Fruit fly (Drosophila melanogaster) whole organism, embryonic: Measurements from ENCODE around the gene CG7728.
A peak's percentile ranks its signal among the peaks of the same experiment; 100 is the strongest.

Experiments
- BtbVII ChIP-seq: fragments of 200-800 bp; sonication (Bioruptor generic); optimal IDR thresholded peaks from 3 replicates; lab custom pipeline; 2017; ENCODE audit warnings: missing biosample characterization, mild to moderate bottlenecking, missing genetic modification characterization
- CG11456 ChIP-seq: fragments of 200-800 bp; sonication (Bioruptor generic); IDR thresholded peaks from 3 replicates; pipeline ENCODE4 v1.3.6; 2022; ENCODE audit warnings: missing biosample characterization, missing genetic modification characterization
- CG12071 ChIP-seq: fragments of 200-800 bp; sonication (Bioruptor generic); optimal IDR thresholded peaks from 3 replicates; lab custom pipeline; 2018; ENCODE audit warnings: missing biosample characterization, mild to moderate bottlenecking, missing genetic modification characterization
- CG16813 ChIP-seq: fragments of 200-800 bp; sonication (Bioruptor generic); IDR thresholded peaks from 3 replicates; pipeline ENCODE4 v1.3.6; 2022; ENCODE audit warnings: missing biosample characterization, missing genetic modification characterization; ENCODE audit not compliant: partially characterized antibody
- CG18619 ChIP-seq: fragments of 200-800 bp; sonication (Bioruptor generic); optimal IDR thresholded peaks from 3 replicates; lab custom pipeline; 2017; ENCODE audit warnings: missing biosample characterization, mild to moderate bottlenecking, missing genetic modification characterization
- CG2889 ChIP-seq: fragments of 200-800 bp; sonication (Bioruptor generic); IDR thresholded peaks from 3 replicates; pipeline ENCODE4 v1.3.6; 2022; ENCODE audit warnings: missing biosample characterization, missing genetic modification characterization
- CG30403 ChIP-seq: fragments of 200-800 bp; sonication (Bioruptor generic); optimal IDR thresholded peaks from 3 replicates; lab custom pipeline; 2016; ENCODE audit warnings: missing biosample characterization, missing genetic modification characterization
- CG31441 ChIP-seq: fragments of 200-800 bp; sonication (Bioruptor generic); IDR thresholded peaks from 2 replicates; pipeline ENCODE4 v1.3.6; 2022; ENCODE audit warnings: missing biosample characterization, missing genetic modification characterization
- CG3995 ChIP-seq: fragments of 200-800 bp; sonication (Bioruptor generic); optimal IDR thresholded peaks from 3 replicates; lab custom pipeline; 2016; ENCODE audit warnings: missing biosample characterization, missing genetic modification characterization
- CG42726 ChIP-seq: fragments of 200-800 bp; sonication (Bioruptor generic); IDR thresholded peaks from 2 replicates; pipeline ENCODE4 v1.3.6; 2022; ENCODE audit warnings: missing biosample characterization, missing genetic modification characterization; ENCODE audit not compliant: partially characterized antibody
- CG4854 ChIP-seq: fragments of 200-800 bp; sonication (Bioruptor generic); optimal IDR thresholded peaks from 2 replicates; lab custom pipeline; 2016; ENCODE audit warnings: missing biosample characterization, missing genetic modification characterization, inconsistent platforms
- CG5180 ChIP-seq: fragments of 200-800 bp; sonication (Bioruptor generic); optimal IDR thresholded peaks from 3 replicates; lab custom pipeline; 2017; ENCODE audit warnings: missing biosample characterization, missing genetic modification characterization, mild to moderate bottlenecking, moderate library complexity, missing genetic modification reagents
- CG7372 ChIP-seq: fragments of 200-800 bp; sonication (Bioruptor generic); IDR thresholded peaks from 2 replicates; pipeline ENCODE4 v1.3.6; 2022; ENCODE audit warnings: missing biosample characterization, missing genetic modification characterization
- CG8089 ChIP-seq: fragments of 200-800 bp; sonication (Bioruptor generic); optimal IDR thresholded peaks from 3 replicates; lab custom pipeline; 2016; ENCODE audit warnings: missing biosample characterization, missing genetic modification characterization
- CG8478 ChIP-seq: fragments of >200 bp; optimal IDR thresholded peaks from 2 replicates; lab custom pipeline; 2018
- Chrac-16 ChIP-seq: fragments of 200-800 bp; sonication (Bioruptor generic); optimal IDR thresholded peaks from 3 replicates; lab custom pipeline; 2016; ENCODE audit warnings: missing biosample characterization, missing genetic modification characterization
- E2f1 ChIP-seq: fragments of 200-800 bp; sonication (Bioruptor generic); IDR thresholded peaks from 2 replicates; pipeline ENCODE4 v1.3.6; 2022; ENCODE audit warnings: missing biosample characterization, missing genetic modification characterization
- Ets97D ChIP-seq: fragments of 200-800 bp; sonication (Bioruptor generic); optimal IDR thresholded peaks from 3 replicates; lab custom pipeline; 2016; ENCODE audit warnings: missing biosample characterization, missing genetic modification characterization
- Gsc ChIP-seq: fragments of 200-800 bp; sonication (Bioruptor generic); IDR thresholded peaks from 2 replicates; pipeline ENCODE4 v1.3.6; 2022; ENCODE audit warnings: missing biosample characterization, missing genetic modification characterization
- HLH54F ChIP-seq: fragments of 200-800 bp; sonication (Bioruptor generic); optimal IDR thresholded peaks from 3 replicates; lab custom pipeline; 2016; ENCODE audit warnings: missing biosample characterization, missing genetic modification characterization
- Hand ChIP-seq: fragments of 200-800 bp; sonication (Bioruptor generic); optimal IDR thresholded peaks from 2 replicates; lab custom pipeline; 2017; ENCODE audit warnings: mild to moderate bottlenecking, missing biosample characterization, missing genetic modification reagents, missing genetic modification characterization
- Hmx ChIP-seq: fragments of 200-800 bp; sonication (Bioruptor generic); optimal IDR thresholded peaks from 2 replicates; lab custom pipeline; 2016; ENCODE audit warnings: missing biosample characterization, missing genetic modification characterization
- Lpt ChIP-seq: fragments of >200 bp; optimal IDR thresholded peaks from 2 replicates; lab custom pipeline; 2018; ENCODE audit warnings: missing biosample characterization, missing genetic modification characterization
- Meics ChIP-seq: fragments of 200-800 bp; sonication (Bioruptor generic); optimal IDR thresholded peaks from 2 replicates; lab custom pipeline; 2017; ENCODE audit warnings: missing biosample characterization, mild to moderate bottlenecking, missing genetic modification characterization
- Mes4 ChIP-seq: fragments of 200-800 bp; sonication (Bioruptor generic); optimal IDR thresholded peaks from 2 replicates; lab custom pipeline; 2016; ENCODE audit warnings: missing biosample characterization, missing genetic modification characterization
- Sox100B ChIP-seq: fragments of 200-800 bp; sonication (Bioruptor generic); optimal IDR thresholded peaks from 3 replicates; lab custom pipeline; 2018; ENCODE audit warnings: missing biosample characterization, mild to moderate bottlenecking, missing genetic modification characterization
- ap ChIP-seq: fragments of 200-800 bp; sonication (Bioruptor generic); IDR thresholded peaks from 2 replicates; pipeline ENCODE4 v1.3.6; 2022; ENCODE audit warnings: missing biosample characterization, missing genetic modification characterization
- ash1 ChIP-seq: fragments of 200-800 bp; sonication (Bioruptor generic); optimal IDR thresholded peaks from 2 replicates; lab custom pipeline; 2018; ENCODE audit warnings: missing biosample characterization, mild to moderate bottlenecking, missing genetic modification characterization
- cato ChIP-seq: fragments of 200-800 bp; sonication (Bioruptor generic); optimal IDR thresholded peaks from 2 replicates; lab custom pipeline; 2016; ENCODE audit warnings: missing biosample characterization, missing genetic modification characterization, borderline replicate concordance
- cwo ChIP-seq: fragments of 200-800 bp; sonication (Bioruptor generic); optimal IDR thresholded peaks from 3 replicates; lab custom pipeline; 2017; ENCODE audit warnings: missing biosample characterization, missing genetic modification characterization, mild to moderate bottlenecking, moderate library complexity, missing genetic modification reagents
- dysf ChIP-seq: fragments of 200-800 bp; sonication (Bioruptor generic); IDR thresholded peaks from 3 replicates; pipeline ENCODE4 v1.3.6; 2022; ENCODE audit warnings: missing biosample characterization, missing genetic modification characterization
- eyg ChIP-seq: fragments of 200-800 bp; sonication (Bioruptor generic); optimal IDR thresholded peaks from 3 replicates; lab custom pipeline; 2016; ENCODE audit warnings: missing biosample characterization, missing genetic modification characterization
- grau ChIP-seq: fragments of 200-800 bp; optimal IDR thresholded peaks from 3 replicates; lab custom pipeline; 2019; ENCODE audit warnings: missing biosample characterization, mild to moderate bottlenecking, missing genetic modification characterization, moderate library complexity
- h ChIP-seq: fragments of >200 bp; optimal IDR thresholded peaks from 2 replicates; lab custom pipeline; 2017
- hkb ChIP-seq, 2 experiments: fragments of 200-800 bp in 1 of 2; fragments of >200 bp in 1 of 2; sonication (Bioruptor generic) in 1 of 2; IDR thresholded peaks in 1 of 2; optimal IDR thresholded peaks in 1 of 2; 2 replicates each; pipeline versions ENCODE4 v1.3.6 to Lab custom; 2017 to 2022; ENCODE audit warnings: missing biosample characterization in 1 of 2, missing genetic modification characterization in 1 of 2
- jing ChIP-seq: fragments of 200-800 bp; sonication (Bioruptor generic); optimal IDR thresholded peaks from 2 replicates; lab custom pipeline; 2018; ENCODE audit warnings: missing biosample characterization, mild to moderate bottlenecking, missing genetic modification characterization
- lbe ChIP-seq: fragments of 200-800 bp; sonication (Bioruptor generic); optimal IDR thresholded peaks from 2 replicates; lab custom pipeline; 2016; ENCODE audit warnings: missing biosample characterization, mild to moderate bottlenecking, missing genetic modification characterization
- lov ChIP-seq, 2 experiments: fragments of 200-800 bp in 1 of 2; fragments of >200 bp in 1 of 2; sonication (Bioruptor generic) in 1 of 2; IDR thresholded peaks in 1 of 2; optimal IDR thresholded peaks in 1 of 2; 2 replicates in 1 of 2; 3 replicates in 1 of 2; pipeline versions ENCODE4 v1.3.6 to Lab custom; 2017 to 2022; ENCODE audit warnings: missing biosample characterization in 1 of 2, missing genetic modification characterization in 1 of 2
- maf-S ChIP-seq: fragments of 200-800 bp; sonication (Bioruptor generic); optimal IDR thresholded peaks from 2 replicates; lab custom pipeline; 2016; ENCODE audit warnings: missing biosample characterization, missing genetic modification characterization
- peb ChIP-seq: fragments of 200-800 bp; sonication (Bioruptor generic); IDR thresholded peaks from 2 replicates; pipeline ENCODE4 v1.3.6; 2022; ENCODE audit warnings: missing biosample characterization, missing genetic modification characterization
- ro ChIP-seq: fragments of 200-800 bp; sonication (Bioruptor generic); IDR thresholded peaks from 2 replicates; pipeline ENCODE4 v1.3.6; 2022; ENCODE audit warnings: missing biosample characterization, missing genetic modification characterization
- salm ChIP-seq: fragments of 200-800 bp; sonication (Bioruptor generic); optimal IDR thresholded peaks from 2 replicates; lab custom pipeline; 2018; ENCODE audit warnings: missing biosample characterization, mild to moderate bottlenecking, missing genetic modification characterization
- sisA ChIP-seq: fragments of 200-800 bp; sonication (Bioruptor generic); IDR thresholded peaks from 2 replicates; pipeline ENCODE4 v1.3.6; 2022; ENCODE audit warnings: missing biosample characterization, missing genetic modification characterization
- unc-4 ChIP-seq: fragments of 200-800 bp; sonication (Bioruptor generic); IDR thresholded peaks from 2 replicates; pipeline ENCODE4 v1.3.6; 2022; ENCODE audit warnings: missing biosample characterization, missing genetic modification characterization; ENCODE audit not compliant: partially characterized antibody
- usp ChIP-seq: fragments of >200 bp; optimal IDR thresholded peaks from 2 replicates; lab custom pipeline; 2017; ENCODE audit warnings: missing biosample characterization, missing genetic modification characterization
- vfl ChIP-seq: fragments of 200-800 bp; sonication (Bioruptor generic); optimal IDR thresholded peaks from 2 replicates; lab custom pipeline; 2016; ENCODE audit warnings: missing biosample characterization, missing genetic modification characterization
- wek ChIP-seq: fragments of 200-800 bp; sonication (Bioruptor generic); optimal IDR thresholded peaks from 3 replicates; lab custom pipeline; 2018; ENCODE audit warnings: missing biosample characterization, mild to moderate bottlenecking, missing genetic modification characterization, moderate library complexity
- zf30C ChIP-seq: fragments of 200-800 bp; sonication (Bioruptor generic); optimal IDR thresholded peaks from 3 replicates; lab custom pipeline; 2018; ENCODE audit warnings: missing biosample characterization, mild to moderate bottlenecking, missing genetic modification characterization
- zfh1 ChIP-seq: fragments of 200-800 bp; sonication (Bioruptor generic); IDR thresholded peaks from 3 replicates; pipeline ENCODE4 v1.3.6; 2022; ENCODE audit warnings: missing biosample characterization, missing genetic modification characterization

The CG7728 gene

dm6 chr3L:17012017-17012719 is 4.2 kb upstream of the CG7728 start, which contains the start of gene CG3764 (continued):
- TF ChIP-seq vfl (GFP tag; lab: Kevin White, UChicago) (peak; percentile 40), E2f1 (GFP tag; lab: Robert Waterston, UW) (0 out of 2 replicates have a peak, but pooled peaks have one; percentile 24), wek (GFP tag; lab: Kevin White, UChicago) (peak; percentile 92), BtbVII (GFP tag; lab: Kevin White, UChicago) (peak; percentile 81), CG11456 (GFP tag; lab: Robert Waterston, UW) (peak; percentile 75; the same call in 2 of the 3 replicates), cwo (GFP tag; lab: Kevin White, UChicago) (peak; percentile 30), zf30C (GFP tag; lab: Kevin White, UChicago) (no peak), zfh1 (GFP tag; lab: Robert Waterston, UW) (peak; percentile 66), dysf (GFP tag; lab: Robert Waterston, UW) (peak; percentile 61; the same call in 2 of the 3 replicates), CG4854 (GFP tag; lab: Kevin White, UChicago) (peak; percentile 73), grau (tag; lab: Kevin White, UChicago) (peak; percentile 63), CG8089 (GFP tag; lab: Kevin White, UChicago) (peak; percentile 83), sisA (GFP tag; lab: Robert Waterston, UW) (peak; percentile 34; the same call in 1 of the 2 replicates), CG12071 (GFP tag; lab: Kevin White, UChicago) (peak; percentile 91), Lpt (GFP tag; lab: Kevin White, UChicago) (no peak), Mes4 (peak; percentile 83), Sox100B (GFP tag; lab: Kevin White, UChicago) (no peak), CG3995 (GFP tag; lab: Kevin White, UChicago) (peak; percentile 54), ro (GFP tag; lab: Robert Waterston, UW) (no peak), cato (peak; percentile 34), Hand (GFP tag; lab: Kevin White, UChicago) (peak; percentile 67), salm (tag; lab: Kevin White, UChicago) (peak; percentile 63), ash1 (GFP tag; lab: Kevin White, UChicago) (peak; percentile 89), usp (no peak), maf-S (GFP tag; lab: Kevin White, UChicago) (peak; percentile 50), Meics (GFP tag; lab: Kevin White, UChicago) (peak; percentile 77), Hmx (no peak), CG18619 (GFP tag; lab: Kevin White, UChicago) (peak; percentile 77), lov (optimal IDR thresholded peaks at IDR 0.05; lab: Kevin White, UChicago) (no peak), lov (GFP tag; IDR thresholded peaks at IDR 0.05; lab: Robert Waterston, UW) (peak; percentile 86), peb (GFP tag; lab: Robert Waterston, UW) (no peak), unc-4 (peak; percentile 35), ap (GFP tag; lab: Robert Waterston, UW) (no peak), lbe (GFP tag; lab: Kevin White, UChicago) (peak; percentile 38), CG30403 (GFP tag; lab: Kevin White, UChicago) (peak; percentile 40), HLH54F (GFP tag; lab: Kevin White, UChicago) (peak; percentile 44), Ets97D (GFP tag; lab: Kevin White, UChicago) (peak; percentile 98), jing (peak; percentile 52), h (lab: Kevin White, UChicago) (no peak), Chrac-16 (GFP tag; lab: Kevin White, UChicago) (peak; percentile 24), CG5180 (GFP tag; lab: Kevin White, UChicago) (peak; percentile 73), CG31441 (GFP tag; lab: Robert Waterston, UW) (peak; percentile 63), CG2889 (GFP tag; lab: Robert Waterston, UW) (no peak), CG16813 (GFP tag; lab: Robert Waterston, UW) (0 out of 3 replicates have a peak, but pooled peaks have one; percentile 28), CG8478 (lab: Kevin White, UChicago) (no peak), hkb (optimal IDR thresholded peaks at IDR 0.05; lab: Kevin White, UChicago) (no peak), hkb (GFP tag; IDR thresholded peaks at IDR 0.05; lab: Robert Waterston, UW) (peak; percentile 70), CG7372 (GFP tag; lab: Robert Waterston, UW) (peak; percentile 31; the same call in 1 of the 2 replicates), CG42726 (0 out of 2 replicates have a peak, but pooled peaks have one; percentile 11), eyg (GFP tag; lab: Kevin White, UChicago) (peak; percentile 80), Gsc (no peak)
